Fruit fly (Drosophila melanogaster): ENCODE data around the gene wor.

DNA sequence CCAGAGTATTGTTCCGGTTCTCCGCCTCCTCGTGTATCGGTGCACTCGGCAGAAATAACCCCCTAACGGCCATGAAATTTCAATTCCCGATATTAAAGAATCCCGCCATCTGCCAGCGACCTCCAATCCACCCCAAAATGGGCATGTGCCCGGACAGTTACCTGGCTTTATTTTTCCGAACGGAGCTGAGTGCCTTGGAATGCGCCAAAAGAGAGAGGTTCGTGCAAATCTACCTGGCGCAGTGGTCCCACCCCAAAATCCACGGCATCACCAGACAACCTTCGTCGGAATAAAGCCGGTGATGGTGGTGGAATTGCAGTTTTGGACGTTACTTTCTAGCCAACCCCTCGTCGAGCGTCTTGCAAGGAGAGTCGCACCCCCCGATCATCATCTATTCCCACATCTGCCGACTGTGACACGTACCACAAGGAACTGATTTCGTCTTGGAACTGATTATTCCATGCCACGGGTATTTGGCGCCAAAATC lies 1.4 kb upstream of the wor start:
- no peak for TF ChIP-seq YL-1 (GFP tag; optimal IDR thresholded peaks at IDR 0.05)
- TF ChIP-seq seq (GFP tag; IDR thresholded peaks at IDR 0.05), result no peak
- TF ChIP-seq CrebB (tag; optimal IDR thresholded peaks at IDR 0.05), result no peak
- TF ChIP-seq Jarid2 (GFP tag; optimal IDR thresholded peaks at IDR 0.05), result no peak
- no peak for TF ChIP-seq CG6272 (GFP tag; IDR thresholded peaks at IDR 0.05)
- no peak for TF ChIP-seq CG17802 (tag; optimal IDR thresholded peaks at IDR 0.05)
- no peak for TF ChIP-seq Gsc (GFP tag; IDR thresholded peaks at IDR 0.05)

All from whole organism, embryonic.